Fruit fly (Drosophila melanogaster) whole organism, embryonic: Measurements from ENCODE around the gene Ada1-2.

Experiments
- BEAF-32 ChIP-seq: fragments of 200-800 bp; sonication (Bioruptor generic); optimal IDR thresholded peaks from 3 replicates; lab custom pipeline; 2017; ENCODE audit warnings: missing biosample characterization, missing genetic modification characterization, mild to moderate bottlenecking, moderate library complexity, missing genetic modification reagents
- CG10147 ChIP-seq: fragments of 200-800 bp; sonication (Bioruptor generic); optimal IDR thresholded peaks from 2 replicates; lab custom pipeline; 2019; ENCODE audit warnings: missing biosample characterization, mild to moderate bottlenecking, missing genetic modification characterization, moderate library complexity
- CG1024 ChIP-seq: fragments of 200-800 bp; sonication (Bioruptor generic); IDR thresholded peaks from 2 replicates; pipeline ENCODE4 v1.3.6; 2022; ENCODE audit warnings: missing biosample characterization, missing genetic modification characterization
- CG10565 ChIP-seq: fragments of 200-800 bp; sonication (Bioruptor generic); optimal IDR thresholded peaks from 3 replicates; lab custom pipeline; 2016; ENCODE audit warnings: missing biosample characterization, mild to moderate bottlenecking, missing genetic modification characterization
- CG11560 ChIP-seq: fragments of 200-800 bp; sonication (Bioruptor generic); IDR thresholded peaks from 3 replicates; pipeline ENCODE4 v1.3.6; 2022; ENCODE audit warnings: missing biosample characterization, missing genetic modification characterization
- CG13123 ChIP-seq: fragments of 200-800 bp; sonication (Bioruptor generic); optimal IDR thresholded peaks from 2 replicates; lab custom pipeline; 2016; ENCODE audit warnings: missing biosample characterization, missing genetic modification characterization
- CG1529 ChIP-seq: fragments of 200-800 bp; sonication (Bioruptor generic); optimal IDR thresholded peaks from 3 replicates; lab custom pipeline; 2018; ENCODE audit warnings: missing biosample characterization, missing genetic modification characterization
- CG15601 ChIP-seq: fragments of 200-800 bp; sonication (Bioruptor generic); optimal IDR thresholded peaks from 3 replicates; lab custom pipeline; 2019; ENCODE audit warnings: missing biosample characterization, mild to moderate bottlenecking, missing genetic modification characterization, moderate library complexity
- CG2120 ChIP-seq: fragments of 200-800 bp; sonication (Bioruptor generic); optimal IDR thresholded peaks from 3 replicates; lab custom pipeline; 2016; ENCODE audit warnings: missing biosample characterization, missing genetic modification characterization
- CG31224 ChIP-seq: fragments of 200-800 bp; sonication (Bioruptor generic); IDR thresholded peaks from 2 replicates; pipeline ENCODE4 v1.3.6; 2022; ENCODE audit warnings: missing biosample characterization, missing genetic modification characterization
- CG31388 ChIP-seq: fragments of 200-800 bp; sonication (Bioruptor generic); optimal IDR thresholded peaks from 2 replicates; lab custom pipeline; 2016; ENCODE audit warnings: missing biosample characterization, missing genetic modification characterization
- CG6689 ChIP-seq: fragments of 200-800 bp; sonication (Bioruptor generic); IDR thresholded peaks from 2 replicates; pipeline ENCODE4 v1.3.6; 2022; ENCODE audit warnings: missing biosample characterization, missing genetic modification characterization
- CG7372 ChIP-seq: fragments of 200-800 bp; sonication (Bioruptor generic); IDR thresholded peaks from 2 replicates; pipeline ENCODE4 v1.3.6; 2022; ENCODE audit warnings: missing biosample characterization, missing genetic modification characterization
- CG8089 ChIP-seq: fragments of 200-800 bp; sonication (Bioruptor generic); optimal IDR thresholded peaks from 3 replicates; lab custom pipeline; 2016; ENCODE audit warnings: missing biosample characterization, missing genetic modification characterization
- CG8388 ChIP-seq: fragments of 200-800 bp; sonication (Bioruptor generic); optimal IDR thresholded peaks from 2 replicates; lab custom pipeline; 2019; ENCODE audit warnings: missing biosample characterization, mild to moderate bottlenecking, missing genetic modification characterization, moderate library complexity
- CG8478 ChIP-seq: fragments of >200 bp; optimal IDR thresholded peaks from 2 replicates; lab custom pipeline; 2018
- CHES-1-like ChIP-seq: fragments of 200-800 bp; sonication (Bioruptor generic); optimal IDR thresholded peaks from 2 replicates; lab custom pipeline; 2016; ENCODE audit warnings: missing biosample characterization, missing genetic modification characterization
- CTCF ChIP-seq: fragments of 200-800 bp; sonication (Bioruptor generic); optimal IDR thresholded peaks from 2 replicates; lab custom pipeline; 2017; ENCODE audit warnings: missing biosample characterization, mild to moderate bottlenecking, missing genetic modification characterization, moderate library complexity
- Camta ChIP-seq: fragments of 200-800 bp; sonication (Bioruptor generic); optimal IDR thresholded peaks from 2 replicates; lab custom pipeline; 2016; ENCODE audit warnings: missing biosample characterization, missing genetic modification characterization
- HLH3B ChIP-seq: fragments of 200-800 bp; sonication (Bioruptor generic); IDR thresholded peaks from 2 replicates; pipeline ENCODE4 v1.3.6; 2022; ENCODE audit warnings: missing biosample characterization, missing genetic modification characterization
- Jarid2 ChIP-seq: fragments of 200-800 bp; sonication (Bioruptor generic); optimal IDR thresholded peaks from 3 replicates; lab custom pipeline; 2017; ENCODE audit warnings: mild to moderate bottlenecking, missing biosample characterization, missing genetic modification reagents, missing genetic modification characterization
- Mes4 ChIP-seq: fragments of 200-800 bp; sonication (Bioruptor generic); optimal IDR thresholded peaks from 2 replicates; lab custom pipeline; 2016; ENCODE audit warnings: missing biosample characterization, missing genetic modification characterization
- Myb ChIP-seq: fragments of 200-800 bp; sonication (Bioruptor generic); optimal IDR thresholded peaks from 2 replicates; lab custom pipeline; 2016; ENCODE audit warnings: missing biosample characterization, missing genetic modification characterization
- NK7.1 ChIP-seq: fragments of 200-800 bp; sonication (Bioruptor generic); optimal IDR thresholded peaks from 3 replicates; lab custom pipeline; 2016; ENCODE audit warnings: missing biosample characterization, missing genetic modification characterization
- Optix ChIP-seq: fragments of 200-800 bp; sonication (Bioruptor generic); IDR thresholded peaks from 3 replicates; pipeline ENCODE4 v1.3.6; 2022; ENCODE audit warnings: missing biosample characterization, missing genetic modification characterization
- Sry-δ ChIP-seq: fragments of 200-800 bp; sonication (Bioruptor generic); optimal IDR thresholded peaks from 2 replicates; lab custom pipeline; 2016; ENCODE audit warnings: missing biosample characterization, missing genetic modification characterization
- ac ChIP-seq: fragments of 200-800 bp; sonication (Bioruptor generic); optimal IDR thresholded peaks from 3 replicates; lab custom pipeline; 2017; ENCODE audit warnings: missing biosample characterization, mild to moderate bottlenecking, missing genetic modification characterization
- ap ChIP-seq: fragments of 200-800 bp; sonication (Bioruptor generic); IDR thresholded peaks from 2 replicates; pipeline ENCODE4 v1.3.6; 2022; ENCODE audit warnings: missing biosample characterization, missing genetic modification characterization
- bowl ChIP-seq: fragments of 200-800 bp; sonication (Bioruptor generic); IDR thresholded peaks from 2 replicates; pipeline ENCODE4 v1.3.6; 2022; ENCODE audit warnings: missing biosample characterization, missing genetic modification characterization
- bsh ChIP-seq, 2 experiments: fragments of 200-800 bp; sonication (Bioruptor generic); optimal IDR thresholded peaks; 2 replicates each; lab custom pipeline; 2017 to 2018; ENCODE audit warnings: mild to moderate bottlenecking in 2 of 2, missing biosample characterization in 2 of 2, missing genetic modification characterization in 2 of 2, moderate library complexity in 1 of 2
- croc ChIP-seq: fragments of 200-800 bp; sonication (Bioruptor generic); conservative IDR thresholded peaks from 3 replicates; pipeline ENCODE4 v1.3.6; 2022; ENCODE audit warnings: missing biosample characterization, missing genetic modification characterization
- cwo ChIP-seq: fragments of 200-800 bp; sonication (Bioruptor generic); optimal IDR thresholded peaks from 3 replicates; lab custom pipeline; 2017; ENCODE audit warnings: missing biosample characterization, missing genetic modification characterization, mild to moderate bottlenecking, moderate library complexity, missing genetic modification reagents
- dpn ChIP-seq, 2 experiments: fragments of 200-800 bp; sonication (Bioruptor generic); optimal IDR thresholded peaks; 3 replicates each; lab custom pipeline; 2016; ENCODE audit warnings: missing biosample characterization in 2 of 2, missing genetic modification characterization in 2 of 2
- dysf ChIP-seq: fragments of 200-800 bp; sonication (Bioruptor generic); IDR thresholded peaks from 3 replicates; pipeline ENCODE4 v1.3.6; 2022; ENCODE audit warnings: missing biosample characterization, missing genetic modification characterization
- esg ChIP-seq: fragments of 200-800 bp; sonication (Bioruptor generic); conservative IDR thresholded peaks from 2 replicates; pipeline ENCODE4 v1.3.6; 2022; ENCODE audit warnings: missing biosample characterization, missing genetic modification characterization
- exex ChIP-seq: fragments of 200-800 bp; sonication (Bioruptor generic); optimal IDR thresholded peaks from 4 replicates; lab custom pipeline; 2018; ENCODE audit warnings: missing biosample characterization, mild to moderate bottlenecking, missing genetic modification characterization, moderate library complexity
- gce ChIP-seq: fragments of 200-800 bp; sonication (Bioruptor generic); IDR thresholded peaks from 3 replicates; pipeline ENCODE4 v1.3.6; 2022; ENCODE audit warnings: missing biosample characterization, missing genetic modification characterization
- her ChIP-seq: fragments of 200-800 bp; sonication (Bioruptor generic); optimal IDR thresholded peaks from 2 replicates; lab custom pipeline; 2016; ENCODE audit warnings: missing biosample characterization, missing genetic modification characterization
- hkb ChIP-seq, 2 experiments: fragments of 200-800 bp in 1 of 2; fragments of >200 bp in 1 of 2; sonication (Bioruptor generic) in 1 of 2; IDR thresholded peaks in 1 of 2; optimal IDR thresholded peaks in 1 of 2; 2 replicates each; pipeline versions ENCODE4 v1.3.6 to Lab custom; 2017 to 2022; ENCODE audit warnings: missing biosample characterization in 1 of 2, missing genetic modification characterization in 1 of 2
- jing ChIP-seq: fragments of 200-800 bp; sonication (Bioruptor generic); optimal IDR thresholded peaks from 2 replicates; lab custom pipeline; 2018; ENCODE audit warnings: missing biosample characterization, mild to moderate bottlenecking, missing genetic modification characterization
- jumu ChIP-seq: fragments of 200-800 bp; sonication (Bioruptor generic); optimal IDR thresholded peaks from 3 replicates; lab custom pipeline; 2016; ENCODE audit warnings: missing biosample characterization, missing genetic modification characterization
- lmd ChIP-seq: fragments of 200-800 bp; sonication (Bioruptor generic); IDR thresholded peaks from 2 replicates; pipeline ENCODE4 v1.3.6; 2022; ENCODE audit warnings: missing biosample characterization, missing genetic modification characterization
- luna ChIP-seq: fragments of 200-800 bp; sonication (Bioruptor generic); optimal IDR thresholded peaks from 2 replicates; lab custom pipeline; 2016; ENCODE audit warnings: missing biosample characterization, missing genetic modification characterization
- nom ChIP-seq: fragments of 200-800 bp; sonication (Bioruptor generic); optimal IDR thresholded peaks from 2 replicates; lab custom pipeline; 2017; ENCODE audit warnings: missing biosample characterization, missing genetic modification characterization, mild to moderate bottlenecking, moderate library complexity, missing genetic modification reagents
- oc ChIP-seq: fragments of 200-800 bp; sonication (Bioruptor generic); optimal IDR thresholded peaks from 2 replicates; lab custom pipeline; 2018; ENCODE audit warnings: missing biosample characterization, mild to moderate bottlenecking, missing genetic modification characterization, moderate library complexity
- onecut ChIP-seq: fragments of 200-800 bp; sonication (Bioruptor generic); IDR thresholded peaks from 2 replicates; pipeline ENCODE4 v1.3.6; 2022; ENCODE audit warnings: missing biosample characterization, missing genetic modification characterization
- phol ChIP-seq: fragments of 200-800 bp; sonication (Bioruptor generic); optimal IDR thresholded peaks from 3 replicates; lab custom pipeline; 2018; ENCODE audit warnings: missing biosample characterization, mild to moderate bottlenecking, missing genetic modification characterization, moderate library complexity
- sens ChIP-seq: fragments of 200-800 bp; sonication (Bioruptor generic); peaks from one replicate; lab custom pipeline; 2016; ENCODE audit warnings: missing biosample characterization, missing genetic modification characterization
- seq ChIP-seq: fragments of 200-800 bp; sonication (Bioruptor generic); IDR thresholded peaks from 2 replicates; pipeline ENCODE4 v1.3.6; 2022; ENCODE audit warnings: missing biosample characterization, missing genetic modification characterization
- sisA ChIP-seq: fragments of 200-800 bp; sonication (Bioruptor generic); IDR thresholded peaks from 2 replicates; pipeline ENCODE4 v1.3.6; 2022; ENCODE audit warnings: missing biosample characterization, missing genetic modification characterization
- tup ChIP-seq: fragments of 200-800 bp; sonication (Bioruptor generic); optimal IDR thresholded peaks from 2 replicates; lab custom pipeline; 2016; ENCODE audit warnings: missing biosample characterization, mild to moderate bottlenecking, missing genetic modification characterization, moderate library complexity
- unc-4 ChIP-seq: fragments of 200-800 bp; sonication (Bioruptor generic); IDR thresholded peaks from 2 replicates; pipeline ENCODE4 v1.3.6; 2022; ENCODE audit warnings: missing biosample characterization, missing genetic modification characterization; ENCODE audit not compliant: partially characterized antibody
- wdn ChIP-seq: fragments of 200-800 bp; sonication (Bioruptor generic); IDR thresholded peaks from 2 replicates; pipeline ENCODE4 v1.3.6; 2022; ENCODE audit warnings: missing biosample characterization, missing genetic modification characterization
- zf30C ChIP-seq: fragments of 200-800 bp; sonication (Bioruptor generic); optimal IDR thresholded peaks from 3 replicates; lab custom pipeline; 2018; ENCODE audit warnings: missing biosample characterization, mild to moderate bottlenecking, missing genetic modification characterization

Ada1-2 gene

dm6 chr2L:11989729-11990128, 3.0 kb upstream of the Ada1-2 start, which contains the start of the genes zuc and dgt2 (continued):
- no peak for TF ChIP-seq CG2120 (GFP tag; lab: Kevin White, UChicago)
- no peak for TF ChIP-seq esg (GFP tag; lab: Robert Waterston, UW)
- no peak for TF ChIP-seq HLH3B
- no peak for TF ChIP-seq hkb (optimal IDR thresholded peaks at IDR 0.05; lab: Kevin White, UChicago)
- no peak for TF ChIP-seq hkb (GFP tag; IDR thresholded peaks at IDR 0.05; lab: Robert Waterston, UW)
- TF ChIP-seq dysf (GFP tag; lab: Robert Waterston, UW) = no peak
- no peak for TF ChIP-seq CG1529 (GFP tag; lab: Kevin White, UChicago)
- no peak for TF ChIP-seq CG8388 (GFP tag; lab: Kevin White, UChicago)
- no peak for TF ChIP-seq CG11560 (tag; lab: Robert Waterston, UW)
- TF ChIP-seq exex (tag; lab: Kevin White, UChicago) = no peak
- no peak for TF ChIP-seq CG13123 (GFP tag; lab: Kevin White, UChicago)
- TF ChIP-seq tup (GFP tag; lab: Kevin White, UChicago) = no peak
- no peak for TF ChIP-seq CG15601 (tag; lab: Kevin White, UChicago)
- TF ChIP-seq seq (GFP tag; lab: Robert Waterston, UW) = no peak
- TF ChIP-seq Camta (GFP tag; lab: Kevin White, UChicago) = no peak
- TF ChIP-seq phol (tag; lab: Kevin White, UChicago) = peak; percentile 32
- no peak for TF ChIP-seq zf30C
- TF ChIP-seq CG31388 = no peak
- TF ChIP-seq luna (GFP tag; lab: Kevin White, UChicago) = no peak
- no peak for TF ChIP-seq croc (GFP tag; lab: Robert Waterston, UW)
- no peak for TF ChIP-seq CTCF (GFP tag; lab: Kevin White, UChicago)
- TF ChIP-seq jumu (GFP tag; lab: Kevin White, UChicago) = no peak
- no peak for TF ChIP-seq CG8478 (lab: Kevin White, UChicago)
- TF ChIP-seq BEAF-32 (GFP tag; lab: Kevin White, UChicago) = peak; percentile 39
- no peak for TF ChIP-seq CG31224 (GFP tag; lab: Robert Waterston, UW)
- no peak for TF ChIP-seq CG10147 (GFP tag; lab: Kevin White, UChicago)
- no peak for TF ChIP-seq bsh (GFP tag; optimal IDR thresholded peaks at IDR 0.05; lab: Kevin White, UChicago)
- no peak for TF ChIP-seq cwo (GFP tag; lab: Kevin White, UChicago)
- no peak for TF ChIP-seq CHES-1-like (GFP tag; lab: Kevin White, UChicago)
- no peak for TF ChIP-seq Sry-δ
- TF ChIP-seq ap = no peak
- TF ChIP-seq Myb (GFP tag; lab: Kevin White, UChicago) = peak; percentile 11
- no peak for TF ChIP-seq nom (GFP tag; lab: Kevin White, UChicago)
- TF ChIP-seq CG7372 (GFP tag; lab: Robert Waterston, UW) = no peak
- no peak for TF ChIP-seq sens (GFP tag; lab: Kevin White, UChicago)
- TF ChIP-seq Optix = no peak
- TF ChIP-seq bowl = no peak
- no peak for TF ChIP-seq lmd
- TF ChIP-seq Mes4 = no peak
- TF ChIP-seq her (GFP tag; lab: Kevin White, UChicago) = no peak
- TF ChIP-seq wdn (GFP tag; lab: Robert Waterston, UW) = no peak
- no peak for TF ChIP-seq CG6689 (GFP tag; lab: Robert Waterston, UW)
- no peak for TF ChIP-seq gce (GFP tag; lab: Robert Waterston, UW)
- TF ChIP-seq CG8089 (GFP tag; lab: Kevin White, UChicago) = no peak
- no peak for TF ChIP-seq sisA (GFP tag; lab: Robert Waterston, UW)
- TF ChIP-seq dpn (GFP tag; optimal IDR thresholded peaks at IDR 0.05; lab: Kevin White, UChicago) = no peak
- TF ChIP-seq CG1024 = no peak
- no peak for TF ChIP-seq Jarid2
- no peak for TF ChIP-seq onecut (GFP tag; lab: Robert Waterston, UW)
- TF ChIP-seq CG10565 (GFP tag; lab: Kevin White, UChicago) = no peak
- no peak for TF ChIP-seq NK7.1 (GFP tag; lab: Kevin White, UChicago)
- no peak for TF ChIP-seq jing (GFP tag; lab: Kevin White, UChicago)
- no peak for TF ChIP-seq ac
- TF ChIP-seq unc-4 (GFP tag; lab: Robert Waterston, UW) = no peak
- no peak for TF ChIP-seq oc (tag; lab: Kevin White, UChicago)
